Fruit fly (Drosophila melanogaster) whole organism, embryonic: ENCODE data around the gene CG32971.

Experiments
- Abd-B ChIP-seq: fragments of 200-800 bp; sonication (Bioruptor generic); optimal IDR thresholded peaks from 2 replicates; lab custom pipeline; 2018; ENCODE audit warnings: missing biosample characterization, mild to moderate bottlenecking, missing genetic modification characterization, moderate library complexity
- CG10366 ChIP-seq: fragments of 200-800 bp; sonication (Bioruptor generic); IDR thresholded peaks from 2 replicates; pipeline ENCODE4 v1.3.6; 2022; ENCODE audit warnings: missing biosample characterization, missing genetic modification characterization
- CG10462 ChIP-seq: fragments of 200-800 bp; sonication (Bioruptor generic); optimal IDR thresholded peaks from 2 replicates; lab custom pipeline; 2016; ENCODE audit warnings: missing biosample characterization, missing genetic modification characterization
- CG10654 ChIP-seq: fragments of 200-800 bp; sonication (Bioruptor generic); optimal IDR thresholded peaks from 2 replicates; lab custom pipeline; 2016; ENCODE audit warnings: missing biosample characterization, missing genetic modification characterization
- CG13424 ChIP-seq: fragments of 200-800 bp; sonication (Bioruptor generic); optimal IDR thresholded peaks from 2 replicates; lab custom pipeline; 2019; ENCODE audit warnings: missing biosample characterization, mild to moderate bottlenecking, missing genetic modification characterization, moderate library complexity
- CG15479 ChIP-seq: fragments of 200-800 bp; sonication (Bioruptor generic); optimal IDR thresholded peaks from 3 replicates; lab custom pipeline; 2019; ENCODE audit warnings: missing biosample characterization, mild to moderate bottlenecking, missing genetic modification characterization, moderate library complexity
- CG17612 ChIP-seq: fragments of 200-800 bp; sonication (Bioruptor generic); IDR thresholded peaks from 2 replicates; pipeline ENCODE4 v1.3.6; 2022; ENCODE audit warnings: missing biosample characterization, missing genetic modification characterization
- CG17912 ChIP-seq: fragments of 200-800 bp; sonication (Bioruptor generic); optimal IDR thresholded peaks from 2 replicates; lab custom pipeline; 2018; ENCODE audit warnings: missing biosample characterization, mild to moderate bottlenecking, missing genetic modification characterization
- CG18262 ChIP-seq: fragments of 200-800 bp; optimal IDR thresholded peaks from 3 replicates; lab custom pipeline; 2019; ENCODE audit warnings: missing biosample characterization, mild to moderate bottlenecking, missing genetic modification characterization, moderate library complexity
- CG18619 ChIP-seq: fragments of 200-800 bp; sonication (Bioruptor generic); optimal IDR thresholded peaks from 3 replicates; lab custom pipeline; 2017; ENCODE audit warnings: missing biosample characterization, mild to moderate bottlenecking, missing genetic modification characterization
- CG2889 ChIP-seq: fragments of 200-800 bp; sonication (Bioruptor generic); IDR thresholded peaks from 3 replicates; pipeline ENCODE4 v1.3.6; 2022; ENCODE audit warnings: missing biosample characterization, missing genetic modification characterization
- CG34376 ChIP-seq: fragments of 200-800 bp; sonication (Bioruptor generic); optimal IDR thresholded peaks from 2 replicates; lab custom pipeline; 2018; ENCODE audit warnings: missing biosample characterization, mild to moderate bottlenecking, missing genetic modification characterization
- CG3995 ChIP-seq: fragments of 200-800 bp; sonication (Bioruptor generic); optimal IDR thresholded peaks from 3 replicates; lab custom pipeline; 2016; ENCODE audit warnings: missing biosample characterization, missing genetic modification characterization
- CG42726 ChIP-seq: fragments of 200-800 bp; sonication (Bioruptor generic); IDR thresholded peaks from 2 replicates; pipeline ENCODE4 v1.3.6; 2022; ENCODE audit warnings: missing biosample characterization, missing genetic modification characterization; ENCODE audit not compliant: partially characterized antibody
- CG4404 ChIP-seq: fragments of 200-800 bp; sonication (Bioruptor generic); IDR thresholded peaks from 2 replicates; pipeline ENCODE4 v1.3.6; 2022; ENCODE audit warnings: missing biosample characterization, missing genetic modification characterization
- CG4617 ChIP-seq: fragments of 200-800 bp; sonication (Bioruptor generic); optimal IDR thresholded peaks from 3 replicates; lab custom pipeline; 2016; ENCODE audit warnings: missing biosample characterization, missing genetic modification characterization, borderline replicate concordance
- CG5953 ChIP-seq: fragments of 200-800 bp; sonication (Bioruptor generic); IDR thresholded peaks from 2 replicates; pipeline ENCODE4 v1.3.6; 2022; ENCODE audit warnings: missing biosample characterization, missing genetic modification characterization
- CG6791 ChIP-seq: fragments of 200-800 bp; sonication (Bioruptor generic); IDR thresholded peaks from 3 replicates; pipeline ENCODE4 v1.3.6; 2022; ENCODE audit warnings: missing biosample characterization, missing genetic modification characterization; ENCODE audit not compliant: partially characterized antibody
- Chrac-16 ChIP-seq: fragments of 200-800 bp; sonication (Bioruptor generic); optimal IDR thresholded peaks from 3 replicates; lab custom pipeline; 2016; ENCODE audit warnings: missing biosample characterization, missing genetic modification characterization
- D19B ChIP-seq: fragments of 200-800 bp; sonication (Bioruptor generic); optimal IDR thresholded peaks from 2 replicates; lab custom pipeline; 2017; ENCODE audit warnings: missing biosample characterization, mild to moderate bottlenecking, missing genetic modification characterization
- Hmx ChIP-seq: fragments of 200-800 bp; sonication (Bioruptor generic); optimal IDR thresholded peaks from 2 replicates; lab custom pipeline; 2016; ENCODE audit warnings: missing biosample characterization, missing genetic modification characterization
- MTF-1 ChIP-seq: fragments of 200-800 bp; sonication (Bioruptor generic); optimal IDR thresholded peaks from 2 replicates; lab custom pipeline; 2018; ENCODE audit warnings: missing biosample characterization, mild to moderate bottlenecking, missing genetic modification characterization, borderline replicate concordance
- PHDP ChIP-seq: fragments of 200-800 bp; sonication (Bioruptor generic); optimal IDR thresholded peaks from 3 replicates; lab custom pipeline; 2018; ENCODE audit warnings: missing biosample characterization, mild to moderate bottlenecking, missing genetic modification characterization, moderate library complexity
- Xbp1 ChIP-seq: fragments of 200-800 bp; sonication (Bioruptor generic); optimal IDR thresholded peaks from 3 replicates; lab custom pipeline; 2016; ENCODE audit warnings: missing biosample characterization, mild to moderate bottlenecking, missing genetic modification characterization
- Xrp1 ChIP-seq: fragments of 200-800 bp; sonication (Bioruptor generic); IDR thresholded peaks from 2 replicates; pipeline ENCODE4 v1.3.6; 2022; ENCODE audit warnings: missing biosample characterization, missing genetic modification characterization
- abd-A ChIP-seq: fragments of 200-800 bp; sonication (Bioruptor generic); optimal IDR thresholded peaks from 3 replicates; lab custom pipeline; 2019; ENCODE audit warnings: missing biosample characterization, mild to moderate bottlenecking, missing genetic modification characterization, moderate library complexity
- aop ChIP-seq: fragments of 200-800 bp; sonication (Bioruptor generic); IDR thresholded peaks from 2 replicates; pipeline ENCODE4 v1.3.6; 2022; ENCODE audit warnings: missing biosample characterization, missing genetic modification characterization
- bigmax ChIP-seq: fragments of 200-800 bp; sonication (Bioruptor generic); optimal IDR thresholded peaks from 2 replicates; lab custom pipeline; 2018; ENCODE audit warnings: missing biosample characterization, mild to moderate bottlenecking, missing genetic modification characterization
- cato ChIP-seq: fragments of 200-800 bp; sonication (Bioruptor generic); optimal IDR thresholded peaks from 2 replicates; lab custom pipeline; 2016; ENCODE audit warnings: missing biosample characterization, missing genetic modification characterization, borderline replicate concordance
- chinmo ChIP-seq: fragments of 200-800 bp; sonication (Bioruptor generic); IDR thresholded peaks from 4 replicates; pipeline ENCODE4 v1.3.6; 2022; ENCODE audit warnings: missing biosample characterization, missing genetic modification characterization; ENCODE audit not compliant: partially characterized antibody
- ci ChIP-seq: fragments of 200-800 bp; sonication (Bioruptor generic); IDR thresholded peaks from 3 replicates; pipeline ENCODE4 v1.3.6; 2022; ENCODE audit warnings: missing biosample characterization, missing genetic modification characterization
- dmrt99B ChIP-seq: fragments of 200-800 bp; sonication (Bioruptor generic); optimal IDR thresholded peaks from 2 replicates; lab custom pipeline; 2018; ENCODE audit warnings: missing biosample characterization, mild to moderate bottlenecking, missing genetic modification characterization, moderate library complexity
- dpn ChIP-seq, 2 experiments: fragments of 200-800 bp; sonication (Bioruptor generic); optimal IDR thresholded peaks; 3 replicates each; lab custom pipeline; 2016; ENCODE audit warnings: missing biosample characterization in 2 of 2, missing genetic modification characterization in 2 of 2
- fd96Cb ChIP-seq: fragments of 200-800 bp; sonication (Bioruptor generic); optimal IDR thresholded peaks from 2 replicates; lab custom pipeline; 2018; ENCODE audit warnings: missing biosample characterization, mild to moderate bottlenecking, missing genetic modification characterization, moderate library complexity
- gt ChIP-seq: fragments of 200-800 bp; sonication (Bioruptor generic); IDR thresholded peaks from 2 replicates; pipeline ENCODE4 v1.3.6; 2022; ENCODE audit warnings: missing biosample characterization, missing genetic modification characterization
- inv ChIP-seq: fragments of 200-800 bp; sonication (Bioruptor generic); IDR thresholded peaks from 2 replicates; pipeline ENCODE4 v1.3.6; 2022; ENCODE audit warnings: missing biosample characterization, missing genetic modification characterization; ENCODE audit not compliant: partially characterized antibody
- kay ChIP-seq: fragments of 200-800 bp; sonication (Bioruptor generic); optimal IDR thresholded peaks from 2 replicates; lab custom pipeline; 2016; ENCODE audit warnings: missing biosample characterization, missing genetic modification characterization
- luna ChIP-seq: fragments of 200-800 bp; sonication (Bioruptor generic); optimal IDR thresholded peaks from 2 replicates; lab custom pipeline; 2016; ENCODE audit warnings: missing biosample characterization, missing genetic modification characterization
- maf-S ChIP-seq: fragments of 200-800 bp; sonication (Bioruptor generic); optimal IDR thresholded peaks from 2 replicates; lab custom pipeline; 2016; ENCODE audit warnings: missing biosample characterization, missing genetic modification characterization
- nom ChIP-seq: fragments of 200-800 bp; sonication (Bioruptor generic); optimal IDR thresholded peaks from 2 replicates; lab custom pipeline; 2017; ENCODE audit warnings: missing biosample characterization, missing genetic modification characterization, mild to moderate bottlenecking, moderate library complexity, missing genetic modification reagents
- oc ChIP-seq: fragments of 200-800 bp; sonication (Bioruptor generic); optimal IDR thresholded peaks from 2 replicates; lab custom pipeline; 2018; ENCODE audit warnings: missing biosample characterization, mild to moderate bottlenecking, missing genetic modification characterization, moderate library complexity
- otp ChIP-seq: fragments of 200-800 bp; sonication (Bioruptor generic); IDR thresholded peaks from 3 replicates; pipeline ENCODE4, ENCODE4 v1.3.6; 2022; ENCODE audit warnings: missing biosample characterization, missing genetic modification characterization
- run ChIP-seq: fragments of 200-800 bp; sonication (Bioruptor generic); optimal IDR thresholded peaks from 3 replicates; lab custom pipeline; 2018; ENCODE audit warnings: missing biosample characterization, mild to moderate bottlenecking, missing genetic modification characterization
- sima ChIP-seq: fragments of 200-800 bp; sonication (Bioruptor generic); optimal IDR thresholded peaks from 2 replicates; lab custom pipeline; 2016; ENCODE audit warnings: missing biosample characterization, missing genetic modification characterization
- sob ChIP-seq: fragments of 200-800 bp; sonication (Bioruptor generic); IDR thresholded peaks from 2 replicates; pipeline ENCODE4 v1.3.6; 2022; ENCODE audit warnings: missing biosample characterization, missing genetic modification characterization
- stwl ChIP-seq: fragments of 200-800 bp; sonication (Bioruptor generic); optimal IDR thresholded peaks from 3 replicates; lab custom pipeline; 2018; ENCODE audit warnings: missing biosample characterization, mild to moderate bottlenecking, missing genetic modification characterization, moderate library complexity
- unpg ChIP-seq: fragments of 200-800 bp; sonication (Bioruptor generic); optimal IDR thresholded peaks from 3 replicates; lab custom pipeline; 2018; ENCODE audit warnings: missing biosample characterization, mild to moderate bottlenecking, missing genetic modification characterization, moderate library complexity
- zen2 ChIP-seq: fragments of 200-800 bp; sonication (Bioruptor generic); IDR thresholded peaks from 3 replicates; pipeline ENCODE4 v1.3.6; 2022; ENCODE audit warnings: missing biosample characterization, missing genetic modification characterization; ENCODE audit not compliant: partially characterized antibody

Gene CG32971

DNA sequence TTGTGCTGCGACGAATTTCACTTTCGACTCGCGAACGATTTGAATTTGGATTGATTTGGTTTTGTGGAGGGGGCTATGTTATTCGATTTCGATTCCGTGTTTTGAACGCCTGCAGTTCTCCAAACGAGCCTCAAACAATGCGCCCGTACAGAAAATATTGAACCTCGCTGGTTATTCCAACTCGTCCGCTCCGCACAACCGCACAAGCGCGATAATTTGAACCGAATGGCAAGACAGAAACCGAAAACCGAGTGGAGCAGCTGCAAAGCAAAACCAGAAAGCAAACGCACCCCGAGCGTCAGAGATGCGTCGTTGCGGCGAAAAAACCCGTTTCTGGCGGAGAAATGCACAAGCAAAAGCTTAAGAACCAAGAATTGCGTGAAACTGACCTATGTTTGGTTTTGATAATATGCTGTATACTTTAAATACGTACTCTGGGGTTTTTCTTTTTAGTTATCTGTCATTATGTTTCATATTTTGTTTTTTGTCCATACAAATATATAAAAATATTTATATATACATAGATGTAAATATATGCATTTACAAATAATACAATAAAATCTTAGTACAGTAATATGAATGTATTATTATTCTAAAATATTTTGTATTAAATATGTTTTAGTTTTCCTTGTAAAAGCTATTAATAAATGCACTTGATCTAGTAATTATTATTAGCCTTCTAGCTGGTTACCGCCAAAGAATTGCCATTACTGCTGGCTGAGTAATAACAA is 40.6 kb upstream of the CG32971 start, which contains the start of gene Dyrk2 (continued):
- no peak for TF ChIP-seq sima (GFP tag; lab: Kevin White, UChicago)
- TF ChIP-seq aop (GFP tag; lab: Robert Waterston, UW): no peak
- no peak; the same call in 1 of the 2 replicates for TF ChIP-seq CG42726 (GFP tag; lab: Robert Waterston, UW)
- TF ChIP-seq oc (tag; lab: Kevin White, UChicago): peak; percentile 51
- peak; percentile 14 for TF ChIP-seq unpg (GFP tag; lab: Kevin White, UChicago)
- no peak for TF ChIP-seq CG10654
- peak; percentile 54 for TF ChIP-seq CG13424 (tag; lab: Kevin White, UChicago)
- peak; percentile 43 for TF ChIP-seq stwl (tag; lab: Kevin White, UChicago)
- TF ChIP-seq fd96Cb (tag; lab: Kevin White, UChicago): no peak
- peak; percentile 62 for TF ChIP-seq MTF-1 (GFP tag; lab: Kevin White, UChicago)
- no peak for TF ChIP-seq CG17912 (GFP tag; lab: Kevin White, UChicago)
- peak; percentile 4 to 32 for TF ChIP-seq dpn (GFP tag; optimal IDR thresholded peaks at IDR 0.05; lab: Kevin White, UChicago)
- TF ChIP-seq CG6791 (GFP tag; lab: Robert Waterston, UW): peak; percentile 70; the same call in 2 of the 3 replicates
- no peak for TF ChIP-seq Xbp1
- no peak for TF ChIP-seq CG4404 (GFP tag; lab: Robert Waterston, UW)
- TF ChIP-seq CG34376 (GFP tag; lab: Kevin White, UChicago): peak; percentile 11
- peak; percentile 36 for TF ChIP-seq kay
- TF ChIP-seq nom (GFP tag; lab: Kevin White, UChicago): peak; percentile 55
- TF ChIP-seq CG18619 (GFP tag; lab: Kevin White, UChicago): peak; percentile 41
- peak; percentile 85 for TF ChIP-seq ci (GFP tag; lab: Robert Waterston, UW)
- TF ChIP-seq cato (GFP tag; lab: Kevin White, UChicago): no peak
- no peak for TF ChIP-seq CG10462 (GFP tag; lab: Kevin White, UChicago)
- TF ChIP-seq CG15479: no peak
- peak; percentile 38 for TF ChIP-seq Abd-B (GFP tag; lab: Kevin White, UChicago)
- peak; percentile 5 for TF ChIP-seq Chrac-16
- TF ChIP-seq maf-S (GFP tag; lab: Kevin White, UChicago): no peak
- TF ChIP-seq abd-A (tag; lab: Kevin White, UChicago): peak; percentile 45
- TF ChIP-seq sob (GFP tag; lab: Robert Waterston, UW): peak; percentile 65
- TF ChIP-seq CG3995 (GFP tag; lab: Kevin White, UChicago): no peak
- no peak for TF ChIP-seq CG2889
- TF ChIP-seq CG17612: no peak
- peak; percentile 47; the same call in 1 of the 2 replicates for TF ChIP-seq Xrp1
- TF ChIP-seq zen2 (GFP tag; lab: Robert Waterston, UW): no peak
- peak; percentile 94 for TF ChIP-seq chinmo
- TF ChIP-seq CG18262 (tag; lab: Kevin White, UChicago): peak; percentile 74
- peak; percentile 41 for TF ChIP-seq bigmax
- no peak for TF ChIP-seq CG4617 (GFP tag; lab: Kevin White, UChicago)
- no peak; the same call in 1 of the 2 replicates for TF ChIP-seq inv (GFP tag; lab: Robert Waterston, UW)
- TF ChIP-seq dmrt99B (tag; lab: Kevin White, UChicago): peak; percentile 49
- no peak for TF ChIP-seq PHDP (tag; lab: Kevin White, UChicago)
- no peak; the same call in 1 of the 2 replicates for TF ChIP-seq CG5953 (GFP tag; lab: Robert Waterston, UW)
- no peak for TF ChIP-seq gt (GFP tag; lab: Robert Waterston, UW)
- peak; percentile 74 for TF ChIP-seq otp (GFP tag; lab: Robert Waterston, UW)
- peak; percentile 26 for TF ChIP-seq D19B (GFP tag; lab: Kevin White, UChicago)
- no peak for TF ChIP-seq run (tag; lab: Kevin White, UChicago)
- no peak; the same call in 1 of the 2 replicates for TF ChIP-seq CG10366 (GFP tag; lab: Robert Waterston, UW)
- no peak for TF ChIP-seq luna (GFP tag; lab: Kevin White, UChicago)
- TF ChIP-seq Hmx (GFP tag; lab: Kevin White, UChicago): no peak
